Worm (Caenorhabditis elegans) whole organism, L1 larva: ENCODE data around the gene wdr-83.

Experiments used
- C04F5.9 ChIP-seq: sonication (generic microtip); optimal IDR thresholded peaks from 2 replicates; lab custom pipeline; 2016; ENCODE audit warnings: missing genetic modification characterization, missing compliant biosample characterization
- ama-1 ChIP-seq: fragments of 150-350 bp; optimal IDR thresholded peaks from 2 replicates; lab custom pipeline; 2014
- lin-39 ChIP-seq: fragments of 150-350 bp; optimal IDR thresholded peaks from 2 replicates; lab custom pipeline; 2014; ENCODE audit warnings: missing biosample characterization, missing genetic modification reagents, missing genetic modification characterization
- pqm-1 ChIP-seq: sonication (generic microtip); optimal IDR thresholded peaks from 3 replicates; lab custom pipeline; 2017; ENCODE audit warnings: missing biosample characterization, missing genetic modification characterization
- zag-1 ChIP-seq: fragments of 150-350 bp; optimal IDR thresholded peaks from 2 replicates; lab custom pipeline; 2014; ENCODE audit warnings: missing biosample characterization, missing genetic modification characterization

ce11 chrII:4981682-4982404 lies 49.7 kb downstream of the wdr-83 start:
- no peak for TF ChIP-seq lin-39 (tag; lab: Kevin White, UChicago)
- no peak for TF ChIP-seq zag-1 (tag; lab: Kevin White, UChicago)
- no peak for TF ChIP-seq ama-1
- TF ChIP-seq C04F5.9, result no peak
- no peak for TF ChIP-seq pqm-1 (tag; lab: Kevin White, UChicago)
